Worm (Caenorhabditis elegans): ENCODE data around the gene Y97E10AR.3.
A peak's percentile ranks its signal among the peaks of the same experiment; 100 is the strongest.

Y97E10AR.3 gene

DNA sequence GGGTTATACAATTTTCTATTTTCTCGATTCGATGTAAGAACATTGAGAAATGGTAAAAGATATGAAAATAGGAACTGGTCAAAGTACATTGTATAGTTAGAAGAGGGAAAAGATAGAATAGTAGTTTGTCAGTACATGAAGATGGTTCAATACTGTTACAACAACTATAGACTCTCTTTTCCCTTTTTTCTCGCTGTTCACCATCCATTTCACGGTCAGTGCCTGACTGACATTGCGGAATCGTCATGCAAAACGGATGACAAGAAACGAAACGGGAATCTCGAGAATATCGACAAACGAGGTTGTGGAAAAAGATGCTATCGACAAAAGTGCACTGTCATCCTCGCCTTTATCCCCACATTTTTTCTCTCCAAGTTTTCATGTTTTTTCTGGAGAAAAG, 36.4 kb upstream of the Y97E10AR.3 start (continued):
- TF ChIP-seq nhr-12 (tag; optimal IDR thresholded peaks at IDR 0.05) = no peak
- no peak for TF ChIP-seq ceh-82 (tag; optimal IDR thresholded peaks at IDR 0.05)
- peak; percentile 38 for TF ChIP-seq mep-1 (tag; optimal IDR thresholded peaks at IDR 0.05)
- no peak for TF ChIP-seq vab-15 (tag; optimal IDR thresholded peaks at IDR 0.05)
- TF ChIP-seq hlh-4 (tag; optimal IDR thresholded peaks at IDR 0.05) = no peak
- TF ChIP-seq alr-1 (tag; optimal IDR thresholded peaks at IDR 0.05; ENCODE audit: borderline replicate concordance) = no peak
- TF ChIP-seq lin-14 (GFP tag; optimal IDR thresholded peaks at IDR 0.05) = peak; percentile 62
- peak; percentile 92 for TF ChIP-seq blmp-1 (tag; optimal IDR thresholded peaks at IDR 0.05)
- no peak for TF ChIP-seq grh-1 (GFP tag; IDR thresholded peaks at IDR 0.05)

DNA sequence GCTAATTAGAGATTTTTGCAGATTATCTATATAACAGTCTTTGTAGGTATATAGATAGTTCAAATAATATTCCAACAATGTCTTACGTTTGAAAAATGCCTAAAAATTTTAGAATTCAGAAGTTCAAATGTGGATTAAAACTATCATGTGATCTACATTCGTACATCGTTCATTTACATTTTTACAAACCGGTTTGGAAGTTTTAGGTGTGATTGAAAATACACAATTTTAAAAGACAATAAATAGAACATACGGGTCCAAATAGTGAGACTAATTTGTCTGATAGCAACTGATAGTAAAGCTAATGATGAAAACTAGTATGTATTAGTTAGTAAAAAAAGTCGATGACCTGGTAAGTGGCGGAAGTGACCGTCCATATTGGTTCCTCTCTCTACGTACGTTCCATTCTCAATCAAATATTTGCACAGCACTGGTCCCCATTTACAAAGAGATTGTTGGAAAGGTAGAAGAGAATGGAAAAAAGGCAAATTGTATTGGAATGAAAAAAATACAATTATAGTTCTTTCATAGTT, 34.1 kb upstream of the Y97E10AR.3 start:
- TF ChIP-seq nhr-28 (tag; optimal IDR thresholded peaks at IDR 0.05) (no peak), lin-14 (GFP tag; optimal IDR thresholded peaks at IDR 0.05) (peak; percentile 36), lir-3 (tag; optimal IDR thresholded peaks at IDR 0.05; ENCODE audit: poor library complexity) (no peak), nhr-237 (tag; optimal IDR thresholded peaks at IDR 0.05) (no peak), lin-35 (GFP tag; optimal IDR thresholded peaks at IDR 0.05) (peak in 1 of 2 experiments; percentile 12), efl-1 (optimal IDR thresholded peaks at IDR 0.05) (no peak), efl-1 (GFP tag; optimal IDR thresholded peaks at IDR 0.05 in 1 of 2) (peak in 1 of 2 experiments; percentile 90), vab-15 (tag; optimal IDR thresholded peaks at IDR 0.05) (no peak), hlh-17 (GFP tag; optimal IDR thresholded peaks at IDR 0.05; ENCODE audit: borderline replicate concordance) (no peak), nhr-85 (tag) (peak; percentile 81), grh-1 (GFP tag; IDR thresholded peaks at IDR 0.05) (peak; percentile 60), skn-1 (tag; optimal IDR thresholded peaks at IDR 0.05) (no peak), nhr-20 (tag; optimal IDR thresholded peaks at IDR 0.05) (peak; percentile 2)

DNA sequence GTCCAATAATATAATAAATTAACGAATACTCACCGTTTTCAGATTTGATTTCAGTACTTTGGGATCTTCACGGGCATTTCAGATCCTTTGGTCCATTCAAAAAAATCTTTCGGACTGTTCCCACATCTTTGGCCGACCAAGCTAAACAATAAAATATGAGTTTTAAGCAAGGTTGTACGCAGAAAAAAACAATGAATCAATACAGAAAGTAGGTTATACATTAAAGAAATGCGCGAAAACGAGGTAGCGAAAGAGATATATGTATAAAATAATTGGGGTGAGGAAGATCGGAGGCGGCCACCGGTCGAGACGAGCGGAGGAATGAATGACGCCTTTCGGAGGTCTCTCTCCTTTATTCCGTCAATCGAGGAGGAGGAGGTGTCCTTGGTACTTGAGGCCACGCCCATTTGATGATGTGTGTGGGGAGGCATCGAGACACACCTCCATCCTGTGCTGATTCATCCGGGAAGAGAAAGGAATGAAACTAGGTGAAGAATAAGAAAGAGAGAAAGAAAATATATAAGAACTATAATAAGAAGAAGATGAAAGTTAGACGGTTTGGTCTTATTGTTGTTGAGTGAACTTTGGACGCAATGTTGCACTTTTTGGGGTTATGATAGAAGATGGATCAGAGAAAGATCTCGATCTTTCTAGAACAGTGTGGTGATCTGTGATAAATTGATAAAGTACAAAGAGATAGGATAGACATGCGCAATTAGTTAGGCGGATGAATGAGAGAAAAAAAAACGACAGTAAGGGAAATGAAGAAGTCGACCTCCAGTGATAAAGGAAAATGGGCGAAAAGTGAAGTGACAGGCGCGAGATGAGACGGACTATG, 33.2 kb upstream of the Y97E10AR.3 start:
- TF ChIP-seq lin-35 (GFP tag; optimal IDR thresholded peaks at IDR 0.05) (peak in 1 of 2 experiments; percentile 10), nhr-19 (GFP tag; conservative IDR thresholded peaks at IDR 0.05) (peak; percentile 56), unc-130 (tag; optimal IDR thresholded peaks at IDR 0.05) (peak; percentile 3), nhr-90 (tag; optimal IDR thresholded peaks at IDR 0.05; ENCODE audit: poor library complexity) (no peak), skn-1 (tag; optimal IDR thresholded peaks at IDR 0.05) (no peak), fos-1 (tag; optimal IDR thresholded peaks at IDR 0.05) (no peak), xbp-1 (tag; optimal IDR thresholded peaks at IDR 0.05) (no peak), efl-1 (optimal IDR thresholded peaks at IDR 0.05) (no peak), efl-1 (GFP tag; optimal IDR thresholded peaks at IDR 0.05 in 1 of 2) (no peak), F16B12.6 (tag; optimal IDR thresholded peaks at IDR 0.05) (no peak), mep-1 (tag; optimal IDR thresholded peaks at IDR 0.05) (peak; percentile 32), lsy-2 (tag; optimal IDR thresholded peaks at IDR 0.05) (no peak), ceh-90 (tag; optimal IDR thresholded peaks at IDR 0.05) (no peak), blmp-1 (tag; optimal IDR thresholded peaks at IDR 0.05) (peak; percentile 98), alr-1 (tag; optimal IDR thresholded peaks at IDR 0.05; ENCODE audit: borderline replicate concordance) (no peak), ztf-11 (tag; optimal IDR thresholded peaks at IDR 0.05) (no peak), ceh-8 (GFP tag; optimal IDR thresholded peaks at IDR 0.05) (no peak), nhr-71 (tag; optimal IDR thresholded peaks at IDR 0.05) (peak; percentile 54), lir-3 (tag; optimal IDR thresholded peaks at IDR 0.05; ENCODE audit: poor library complexity) (no peak), nhr-20 (tag; optimal IDR thresholded peaks at IDR 0.05) (peak; percentile 66), rnt-1 (tag; optimal IDR thresholded peaks at IDR 0.05) (no peak), hlh-4 (tag; optimal IDR thresholded peaks at IDR 0.05) (no peak), tbx-2 (tag; optimal IDR thresholded peaks at IDR 0.05) (peak; percentile 30), sup-37 (GFP tag; optimal IDR thresholded peaks at IDR 0.05) (no peak), C16A3.4 (tag; optimal IDR thresholded peaks at IDR 0.05) (peak; percentile 4), C04F5.9 (tag; optimal IDR thresholded peaks at IDR 0.05) (no peak), unc-30 (tag; optimal IDR thresholded peaks at IDR 0.05) (no peak), mef-2 (tag; optimal IDR thresholded peaks at IDR 0.05) (no peak), snu-23 (GFP tag; optimal IDR thresholded peaks at IDR 0.05) (peak; percentile 46), nhr-85 (tag) (peak; percentile 84), elt-3 (tag; optimal IDR thresholded peaks at IDR 0.05) (peak; percentile 22 to 94 (median 76)), fkh-10 (GFP tag; optimal IDR thresholded peaks at IDR 0.05) (no peak), ama-1 (optimal IDR thresholded peaks at IDR 0.05) (peak; percentile 78), lin-14 (GFP tag; optimal IDR thresholded peaks at IDR 0.05) (peak; percentile 61), hlh-17 (GFP tag; optimal IDR thresholded peaks at IDR 0.05; ENCODE audit: borderline replicate concordance) (no peak)
